Fruit fly (Drosophila melanogaster): ENCODE measurements around the gene iPLA2-VIA.
A peak's percentile ranks its signal among the peaks of the same experiment; 100 is the strongest.

DNA sequence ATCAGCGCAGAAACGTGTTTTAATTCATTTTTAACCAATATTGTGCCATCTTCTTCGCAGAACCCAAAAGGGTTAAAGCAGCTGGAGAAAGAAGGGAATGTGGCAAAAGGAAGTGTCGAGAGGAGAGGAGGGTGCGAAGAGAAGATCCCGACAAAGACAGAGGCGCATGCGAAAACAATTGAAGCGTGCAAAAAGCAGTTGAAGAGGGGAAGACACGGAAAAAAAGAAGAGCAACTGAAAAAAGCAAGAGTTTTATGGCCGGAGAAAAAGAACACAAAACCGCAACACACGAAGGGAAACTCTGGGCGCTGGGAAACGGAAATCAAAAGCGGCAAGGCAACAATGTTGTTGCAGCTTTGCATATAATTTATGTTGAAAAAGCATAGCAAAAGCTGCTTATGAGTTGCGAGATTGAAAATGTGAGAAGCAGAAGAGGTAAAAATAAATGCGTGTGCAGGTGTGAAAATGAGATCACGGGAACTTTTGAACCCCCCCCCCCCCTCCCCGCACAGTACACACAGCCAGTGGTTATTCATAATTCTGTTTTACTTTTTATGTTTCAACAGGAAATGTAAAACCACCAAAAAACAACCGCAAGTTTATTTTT lies 10.9 kb downstream of the iPLA2-VIA start:
- TF ChIP-seq N (GFP tag; optimal IDR thresholded peaks at IDR 0.05) = no peak
- TF ChIP-seq usp (GFP tag; optimal IDR thresholded peaks at IDR 0.05) = no peak
- TF ChIP-seq h (GFP tag; optimal IDR thresholded peaks at IDR 0.05) = no peak
- TF ChIP-seq Dfd (GFP tag; optimal IDR thresholded peaks at IDR 0.05) = peak; percentile 92
- peak; percentile 88 for TF ChIP-seq psq (GFP tag; optimal IDR thresholded peaks at IDR 0.05)
- no peak for TF ChIP-seq sage (GFP tag; optimal IDR thresholded peaks at IDR 0.05)
